Worm (Caenorhabditis elegans) whole organism, L1 larva: Measurements from ENCODE around the gene num-1.

Experiments
- lir-3 ChIP-seq: sonication (generic microtip); optimal IDR thresholded peaks from 2 replicates; lab custom pipeline; 2016; ENCODE audit warnings: mild to moderate bottlenecking, missing genetic modification characterization, moderate library complexity, missing compliant biosample characterization; ENCODE audit not compliant: poor library complexity
- nhr-28 ChIP-seq: fragments of 150-350 bp; optimal IDR thresholded peaks from 2 replicates; lab custom pipeline; 2014; ENCODE audit warnings: missing biosample characterization, missing genetic modification characterization

DNA sequence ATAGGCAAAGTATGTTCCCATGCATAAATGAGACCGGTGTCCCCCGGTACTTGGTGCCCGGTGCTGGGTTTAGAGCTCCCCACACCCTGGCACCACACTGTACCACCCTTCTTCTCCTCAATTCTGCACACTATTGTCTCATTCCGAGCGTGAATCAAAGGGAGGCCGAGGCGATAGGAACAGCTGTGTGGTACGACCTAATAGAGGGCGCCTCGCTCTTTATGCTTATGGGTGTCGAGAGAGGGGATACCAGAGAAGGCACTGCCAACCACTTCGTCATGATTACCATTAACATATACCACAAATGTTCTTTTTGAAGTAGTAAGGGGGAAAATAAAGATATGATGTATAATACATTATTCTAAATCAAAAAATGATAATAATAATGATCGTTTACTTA lies 41.0 kb downstream of the num-1 start:
- TF ChIP-seq nhr-28 (no peak), lir-3 (tag; lab: Kevin White, UChicago) (no peak)
